Worm (Caenorhabditis elegans): Measurements from ENCODE around the gene ptr-8.

DNA sequence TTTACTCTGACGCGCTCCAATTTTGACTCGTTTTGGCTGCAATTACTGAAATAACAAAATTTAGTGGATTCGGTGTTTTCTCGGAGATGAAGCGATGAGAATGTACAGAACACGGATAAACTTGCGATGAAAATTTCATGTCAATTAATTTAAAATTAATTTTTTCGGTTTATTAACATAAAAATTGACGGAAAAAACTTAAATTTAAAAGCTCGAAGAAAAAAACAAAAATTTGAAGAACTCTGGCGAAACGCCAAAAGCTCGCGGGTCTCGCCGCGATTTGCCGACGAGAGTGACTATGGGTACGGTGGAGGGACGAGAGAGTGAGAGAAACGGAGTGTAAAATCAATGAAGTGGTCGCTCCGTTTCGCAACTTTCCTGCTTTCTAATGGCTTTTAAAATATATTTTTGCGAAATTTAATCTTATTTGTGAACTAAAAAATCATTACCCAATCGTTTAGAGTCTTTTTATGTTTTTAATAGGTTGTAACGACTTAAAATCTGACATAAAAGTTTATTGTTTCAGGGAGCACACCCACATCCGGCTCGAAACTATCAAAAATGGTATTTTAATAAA is 20.3 kb upstream of the ptr-8 start, which contains the start of the genes gmps-1 and cap-2:
- TF ChIP-seq skn-1 (tag; optimal IDR thresholded peaks at IDR 0.05), result no peak
- no peak for TF ChIP-seq ztf-11 (tag; optimal IDR thresholded peaks at IDR 0.05)
- peak; percentile 0 for TF ChIP-seq lin-39 (tag; optimal IDR thresholded peaks at IDR 0.05)
- TF ChIP-seq lin-11 (tag; optimal IDR thresholded peaks at IDR 0.05), result peak; percentile 97
- peak; percentile 97 for TF ChIP-seq mab-5 (tag; optimal IDR thresholded peaks at IDR 0.05)
- no peak for TF ChIP-seq unc-39 (tag; optimal IDR thresholded peaks at IDR 0.05)
- TF ChIP-seq unc-55 (GFP tag; optimal IDR thresholded peaks at IDR 0.05), result peak; percentile 99
- TF ChIP-seq fos-1 (tag; optimal IDR thresholded peaks at IDR 0.05), result peak; percentile 94
- TF ChIP-seq elt-1 (tag; optimal IDR thresholded peaks at IDR 0.05), result no peak
- TF ChIP-seq snpc-4 (tag; optimal IDR thresholded peaks at IDR 0.05), result peak; percentile 79
- TF ChIP-seq zag-1 (tag; optimal IDR thresholded peaks at IDR 0.05), result peak; percentile 73
- peak; percentile 79 for TF ChIP-seq nhr-237 (tag; optimal IDR thresholded peaks at IDR 0.05)
- peak; percentile 6 for TF ChIP-seq aly-2 (tag; optimal IDR thresholded peaks at IDR 0.05)

Measured in whole organism, L2 larva.